Worm (Caenorhabditis elegans): ENCODE data around the gene rec-8.

- TF ChIP-seq him-1 (tag; optimal IDR thresholded peaks at IDR 0.05), result no peak
- TF ChIP-seq dao-5 (tag; optimal IDR thresholded peaks at IDR 0.05), result no peak
- no peak for TF ChIP-seq W03F9.2 (tag; optimal IDR thresholded peaks at IDR 0.05)
Observed at ce11 chrIV:13346078-13346477, 6.9 kb downstream of the rec-8 start.

Measured in whole organism, L4/young adult.